Worm (Caenorhabditis elegans): ENCODE results near the gene Y9C2UA.1.
A peak's percentile ranks its signal among the peaks of the same experiment; 100 is the strongest.

Gene Y9C2UA.1

DNA sequence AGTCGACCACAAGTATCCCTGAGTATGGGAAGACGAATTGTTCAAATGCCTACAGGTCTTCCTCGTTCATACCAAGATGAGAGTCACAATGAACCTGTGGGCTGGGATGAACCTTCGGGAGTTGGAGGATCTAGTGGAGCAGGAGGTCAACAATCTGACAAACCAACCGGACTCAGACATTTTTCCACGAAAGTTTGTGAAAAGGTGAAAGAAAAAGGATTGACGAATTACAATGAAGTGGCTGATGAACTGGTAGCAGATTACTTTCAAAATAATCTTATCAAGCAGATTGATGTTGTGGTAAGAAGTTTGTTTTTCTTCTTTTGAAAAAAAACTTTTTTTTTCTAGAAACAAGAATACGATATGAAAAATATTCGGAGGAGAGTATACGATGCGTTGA is 30.6 kb downstream of the Y9C2UA.1 start:
- TF ChIP-seq tra-4 (tag; optimal IDR thresholded peaks at IDR 0.05) (no peak), hnd-1 (tag; optimal IDR thresholded peaks at IDR 0.05) (no peak), F13C5.2 (tag; optimal IDR thresholded peaks at IDR 0.05) (no peak), pes-1 (GFP tag; IDR thresholded peaks at IDR 0.05) (no peak), sea-1 (GFP tag; conservative IDR thresholded peaks at IDR 0.05) (no peak), hmg-4 (GFP tag; optimal IDR thresholded peaks at IDR 0.05) (no peak)

DNA sequence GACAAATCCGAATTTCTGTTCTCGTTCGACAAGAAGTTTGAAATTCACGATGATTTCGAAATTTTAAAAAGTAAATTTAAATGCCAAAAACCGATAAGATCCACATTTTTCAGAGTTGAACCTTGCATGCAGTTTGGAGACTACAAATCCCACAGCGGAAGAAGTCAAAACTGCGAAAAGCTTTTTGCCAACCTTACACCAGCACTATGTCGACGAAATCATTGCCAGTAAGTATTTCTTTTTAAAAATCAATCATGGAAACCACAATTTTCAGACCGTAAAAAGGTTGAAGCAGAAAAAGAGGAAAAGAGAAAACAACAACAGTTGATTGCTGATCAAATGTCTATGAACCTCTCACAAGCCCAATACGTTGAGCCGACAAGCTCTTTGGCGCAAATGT is 31.4 kb downstream of the Y9C2UA.1 start:
- no peak for TF ChIP-seq hmbx-1 (tag; optimal IDR thresholded peaks at IDR 0.05)
- TF ChIP-seq tra-4 (tag; optimal IDR thresholded peaks at IDR 0.05), result no peak
- no peak for TF ChIP-seq aly-1 (tag; optimal IDR thresholded peaks at IDR 0.05)

DNA sequence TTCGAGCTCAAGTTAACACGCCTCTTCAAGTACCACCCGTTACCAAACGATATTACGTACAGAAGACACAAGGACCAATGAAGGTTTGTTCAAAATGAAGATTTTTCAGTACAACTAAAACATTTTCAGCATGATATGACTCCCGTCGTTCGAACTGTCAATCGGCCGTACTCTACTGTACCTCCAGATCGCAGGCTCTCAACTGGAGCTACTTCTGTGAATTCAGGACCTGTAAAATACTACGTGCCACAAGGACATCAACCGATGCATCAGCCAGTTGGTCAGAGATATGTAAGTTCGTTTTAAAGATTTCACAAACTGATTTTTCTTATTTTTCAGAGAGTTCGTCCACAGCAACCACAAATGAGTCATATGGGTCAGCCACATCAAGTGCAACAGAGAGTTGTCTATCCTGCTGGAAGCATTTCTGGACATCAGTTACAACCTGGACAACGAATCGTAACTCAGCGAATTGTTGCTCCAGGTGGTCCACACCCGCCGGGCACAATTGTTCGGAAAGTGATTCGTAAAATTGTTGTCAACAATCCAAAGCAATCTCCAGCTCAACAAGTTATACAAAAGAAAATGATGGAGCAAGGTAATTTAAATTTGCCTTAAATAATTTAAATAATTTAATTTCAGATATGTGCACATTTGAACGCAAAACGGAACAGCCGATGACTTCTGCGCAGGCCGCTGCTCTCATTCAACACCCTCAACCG is 32.2 kb downstream of the Y9C2UA.1 start:
- TF ChIP-seq scrt-1 (GFP tag; IDR thresholded peaks at IDR 0.05) (no peak), ceh-36 (tag; optimal IDR thresholded peaks at IDR 0.05) (no peak), ama-1 (optimal IDR thresholded peaks at IDR 0.05) (no peak), ceh-13 (GFP tag; optimal IDR thresholded peaks at IDR 0.05) (no peak), tbx-37 (GFP tag; conservative IDR thresholded peaks at IDR 0.05) (no peak), hmbx-1 (tag; optimal IDR thresholded peaks at IDR 0.05) (no peak), pes-1 (GFP tag; IDR thresholded peaks at IDR 0.05) (no peak), tbx-11 (GFP tag; IDR thresholded peaks at IDR 0.05) (no peak), ets-7 (tag; optimal IDR thresholded peaks at IDR 0.05) (no peak), flt-1 (GFP tag; IDR thresholded peaks at IDR 0.05) (no peak), sea-1 (GFP tag; conservative IDR thresholded peaks at IDR 0.05) (no peak), B0310.2 (tag; optimal IDR thresholded peaks at IDR 0.05) (no peak)

DNA sequence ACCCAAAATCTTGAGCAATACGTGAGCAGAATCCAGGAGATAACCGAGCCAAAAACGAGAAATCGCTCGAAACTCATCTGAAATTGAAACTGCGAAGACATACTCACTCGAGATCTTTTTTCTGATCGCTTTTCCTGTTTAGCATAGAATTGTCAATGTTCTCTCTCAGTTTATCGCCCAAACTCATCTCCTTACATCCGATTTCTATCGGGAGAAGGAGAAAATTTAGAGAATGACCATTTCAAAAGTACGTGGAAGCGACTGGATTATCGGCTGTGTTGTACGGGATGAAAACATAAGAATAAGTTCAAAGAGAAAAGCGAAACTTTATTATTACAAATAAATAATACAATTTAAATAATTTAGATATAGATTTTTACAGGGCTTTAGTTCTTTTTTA is 33.4 kb downstream of the Y9C2UA.1 start, which contains the start of gene T23G7.2:
T23G7.2 (minus strand) TSS at position 101 of the 400 bp plus-strand sequence.
- TF ChIP-seq hnd-1 (tag; optimal IDR thresholded peaks at IDR 0.05) (no peak), pes-1 (GFP tag; IDR thresholded peaks at IDR 0.05) (no peak), F13C5.2 (tag; optimal IDR thresholded peaks at IDR 0.05) (no peak), ceh-13 (GFP tag; optimal IDR thresholded peaks at IDR 0.05) (no peak), ceh-36 (tag; optimal IDR thresholded peaks at IDR 0.05) (no peak), flt-1 (GFP tag; IDR thresholded peaks at IDR 0.05) (no peak), ama-1 (optimal IDR thresholded peaks at IDR 0.05) (no peak), tra-4 (tag; optimal IDR thresholded peaks at IDR 0.05) (no peak), tbx-11 (GFP tag; IDR thresholded peaks at IDR 0.05) (no peak), aly-1 (tag; optimal IDR thresholded peaks at IDR 0.05) (no peak), scrt-1 (GFP tag; IDR thresholded peaks at IDR 0.05) (no peak), tbx-37 (GFP tag; conservative IDR thresholded peaks at IDR 0.05) (no peak), ets-7 (tag; optimal IDR thresholded peaks at IDR 0.05) (no peak), B0310.2 (tag; optimal IDR thresholded peaks at IDR 0.05) (no peak), hmbx-1 (tag; optimal IDR thresholded peaks at IDR 0.05) (no peak), sea-1 (GFP tag; conservative IDR thresholded peaks at IDR 0.05) (no peak)

DNA sequence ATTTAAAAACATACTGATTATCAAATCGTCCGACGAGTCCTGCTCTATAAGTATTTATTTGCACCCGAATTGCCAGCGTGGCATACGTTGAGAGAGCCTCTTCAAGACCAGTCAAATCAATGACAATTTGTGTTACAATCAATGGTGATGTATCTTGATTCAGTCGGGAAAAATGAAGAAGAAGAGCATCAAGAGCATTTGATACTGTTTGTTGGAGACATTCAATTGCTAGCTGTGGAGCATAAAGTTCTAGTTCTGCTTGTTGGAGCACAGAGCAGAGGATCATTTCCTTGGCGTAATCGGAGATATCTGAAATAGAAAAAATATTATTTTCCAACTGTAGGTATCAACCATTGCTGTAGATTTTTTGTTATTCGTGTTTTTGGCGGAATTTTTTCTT is 34.0 kb downstream of the Y9C2UA.1 start:
- TF ChIP-seq F13C5.2 (tag; optimal IDR thresholded peaks at IDR 0.05), result no peak
- no peak for TF ChIP-seq ceh-36 (tag; optimal IDR thresholded peaks at IDR 0.05)
- no peak for TF ChIP-seq flt-1 (GFP tag; IDR thresholded peaks at IDR 0.05)
- TF ChIP-seq scrt-1 (GFP tag; IDR thresholded peaks at IDR 0.05), result no peak
- no peak for TF ChIP-seq hmg-4 (GFP tag; optimal IDR thresholded peaks at IDR 0.05)

DNA sequence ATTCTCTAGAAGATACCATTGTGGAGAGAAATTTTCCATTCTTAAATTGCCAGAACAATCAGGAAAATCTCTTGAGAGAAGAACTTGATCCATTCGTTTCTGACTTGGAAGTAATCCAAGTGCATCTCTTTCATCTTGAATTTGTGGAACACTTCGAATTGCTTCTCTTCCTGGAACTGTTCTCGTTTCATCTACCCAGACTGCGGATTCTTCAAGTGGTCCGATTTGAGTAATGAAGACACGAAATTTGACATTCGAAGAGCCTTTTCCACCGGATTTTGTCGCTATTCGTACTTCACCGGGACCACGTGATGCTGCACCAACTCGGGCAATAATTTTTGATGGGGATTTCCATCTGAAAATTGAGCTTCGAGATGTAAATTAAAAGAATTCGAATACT is 37.1 kb downstream of the Y9C2UA.1 start:
- TF ChIP-seq hmg-4 (GFP tag; optimal IDR thresholded peaks at IDR 0.05) (no peak), aly-1 (tag; optimal IDR thresholded peaks at IDR 0.05) (no peak), hmbx-1 (tag; optimal IDR thresholded peaks at IDR 0.05) (no peak), tbx-11 (GFP tag; IDR thresholded peaks at IDR 0.05) (no peak), ceh-13 (GFP tag; optimal IDR thresholded peaks at IDR 0.05) (no peak), sea-1 (GFP tag; conservative IDR thresholded peaks at IDR 0.05) (no peak), ceh-36 (tag; optimal IDR thresholded peaks at IDR 0.05) (no peak), F13C5.2 (tag; optimal IDR thresholded peaks at IDR 0.05) (no peak), flt-1 (GFP tag; IDR thresholded peaks at IDR 0.05) (no peak), B0310.2 (tag; optimal IDR thresholded peaks at IDR 0.05) (no peak), ama-1 (optimal IDR thresholded peaks at IDR 0.05) (no peak), hnd-1 (tag; optimal IDR thresholded peaks at IDR 0.05) (no peak), tbx-37 (GFP tag; conservative IDR thresholded peaks at IDR 0.05) (no peak), tra-4 (tag; optimal IDR thresholded peaks at IDR 0.05) (no peak), scrt-1 (GFP tag; IDR thresholded peaks at IDR 0.05) (no peak), pes-1 (GFP tag; IDR thresholded peaks at IDR 0.05) (no peak), ets-7 (tag; optimal IDR thresholded peaks at IDR 0.05) (no peak)

DNA sequence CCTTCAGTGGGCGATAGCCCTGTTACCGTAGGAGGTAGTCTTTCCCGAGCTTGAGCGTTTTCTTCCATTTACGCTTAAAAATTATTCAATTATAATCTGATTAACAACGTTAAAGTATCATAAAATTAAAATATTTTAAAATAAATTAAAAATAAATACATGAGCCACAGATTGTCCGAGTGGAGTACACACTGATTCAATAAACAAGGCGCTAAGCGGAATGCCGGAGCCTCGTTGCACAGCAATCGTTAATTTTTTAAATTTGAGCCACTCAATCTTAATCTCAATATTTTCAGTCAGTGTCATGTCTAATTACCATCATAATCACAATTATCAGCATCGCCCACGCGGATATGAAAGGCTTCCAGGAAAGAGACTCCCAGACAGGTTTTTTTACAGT is 37.6 kb downstream of the Y9C2UA.1 start, which contains the start of the genes sec-5 and pir-1:
sec-5 (minus strand) TSS at position 73 of the 400 bp plus-strand sequence.
pir-1 (plus strand) TSS at position 221 of the 400 bp plus-strand sequence.
- TF ChIP-seq F13C5.2 (tag; optimal IDR thresholded peaks at IDR 0.05) (peak; percentile 26), ceh-36 (tag; optimal IDR thresholded peaks at IDR 0.05) (no peak)

DNA sequence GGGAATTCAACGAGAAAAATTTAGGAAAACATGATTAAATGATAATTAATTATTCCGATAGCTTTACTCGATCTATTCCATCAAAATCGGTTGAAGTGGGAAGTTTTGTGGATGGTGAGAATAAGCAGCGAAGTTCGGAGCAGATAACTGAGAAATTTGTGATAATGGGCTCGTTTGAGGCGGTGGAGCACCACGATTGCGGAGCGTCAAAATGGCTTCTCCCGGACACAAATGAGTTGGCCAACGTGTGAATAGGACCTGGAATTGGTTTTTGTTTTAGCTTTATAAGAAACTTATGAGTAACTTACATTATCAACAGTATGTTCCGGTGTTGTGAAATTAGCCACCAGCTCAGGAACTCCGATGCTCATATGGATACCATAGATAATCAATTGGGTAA is 39.4 kb downstream of the Y9C2UA.1 start:
- TF ChIP-seq tra-4 (tag; optimal IDR thresholded peaks at IDR 0.05) (no peak), scrt-1 (GFP tag; IDR thresholded peaks at IDR 0.05) (no peak), F13C5.2 (tag; optimal IDR thresholded peaks at IDR 0.05) (no peak), hmg-4 (GFP tag; optimal IDR thresholded peaks at IDR 0.05) (no peak), ceh-13 (GFP tag; optimal IDR thresholded peaks at IDR 0.05) (no peak), tbx-37 (GFP tag; conservative IDR thresholded peaks at IDR 0.05) (no peak), pes-1 (GFP tag; IDR thresholded peaks at IDR 0.05) (no peak), hnd-1 (tag; optimal IDR thresholded peaks at IDR 0.05) (no peak), aly-1 (tag; optimal IDR thresholded peaks at IDR 0.05) (no peak), flt-1 (GFP tag; IDR thresholded peaks at IDR 0.05) (no peak), hmbx-1 (tag; optimal IDR thresholded peaks at IDR 0.05) (no peak), B0310.2 (tag; optimal IDR thresholded peaks at IDR 0.05) (no peak)

Data from whole organism, early embryonic.